Worm (Caenorhabditis elegans): ENCODE results near the gene dohh-1.

DNA sequence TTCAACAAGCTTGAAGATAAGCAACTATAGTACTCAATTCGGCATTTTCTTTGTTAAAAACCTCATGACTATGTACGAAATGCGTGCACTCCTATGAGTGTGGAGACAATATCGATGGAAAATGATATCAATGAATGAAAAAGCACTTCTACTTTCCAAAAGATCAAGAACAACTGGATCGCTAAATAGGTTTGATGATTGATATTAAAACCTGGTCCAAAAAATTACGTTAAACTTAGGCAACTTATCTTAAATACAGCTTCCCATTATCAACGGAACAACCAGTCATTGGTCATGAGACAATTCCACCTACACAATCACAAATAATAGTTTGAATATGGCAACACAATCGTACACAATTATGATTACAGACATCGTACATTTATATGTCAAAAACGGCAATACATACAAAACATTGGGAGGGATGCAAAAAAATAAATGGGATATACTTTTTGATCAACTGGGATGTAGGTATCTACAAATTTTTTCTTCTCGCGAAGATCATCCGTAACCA, 20.0 kb upstream of the dohh-1 start:
- TF ChIP-seq ztf-23 (GFP tag; IDR thresholded peaks at IDR 0.05): no peak
- TF ChIP-seq flt-1 (GFP tag; IDR thresholded peaks at IDR 0.05): no peak
- no peak for TF ChIP-seq med-1 (GFP tag; optimal IDR thresholded peaks at IDR 0.05; ENCODE audit: insufficient read depth)
- TF ChIP-seq ref-1 (GFP tag; conservative IDR thresholded peaks at IDR 0.05): no peak
- no peak for TF ChIP-seq ztf-29 (GFP tag; IDR thresholded peaks at IDR 0.05)
- no peak for TF ChIP-seq T22C8.4 (GFP tag; IDR thresholded peaks at IDR 0.05)
